Worm (Caenorhabditis elegans): ENCODE results near the gene srx-128.

- TF ChIP-seq ceh-43 (GFP tag; optimal IDR thresholded peaks at IDR 0.05) = peak; percentile 24
- TF ChIP-seq ztf-11 (tag; optimal IDR thresholded peaks at IDR 0.05) = no peak
- TF ChIP-seq cnd-1 (tag; optimal IDR thresholded peaks at IDR 0.05) = peak; percentile 9
- TF ChIP-seq lsy-2 (tag; optimal IDR thresholded peaks at IDR 0.05) = peak; percentile 75
- no peak for TF ChIP-seq elt-3 (tag; optimal IDR thresholded peaks at IDR 0.05)
- no peak for TF ChIP-seq nhr-12 (tag; optimal IDR thresholded peaks at IDR 0.05)
- peak; percentile 81 for TF ChIP-seq mep-1 (tag; optimal IDR thresholded peaks at IDR 0.05)
- no peak for TF ChIP-seq unc-39 (tag; optimal IDR thresholded peaks at IDR 0.05)
- no peak for TF ChIP-seq M03D4.4 (tag; optimal IDR thresholded peaks at IDR 0.05)
- peak; percentile 97 for TF ChIP-seq pha-4 (tag; optimal IDR thresholded peaks at IDR 0.05)
- peak; percentile 94 for TF ChIP-seq unc-62 (GFP tag; optimal IDR thresholded peaks at IDR 0.05)
These were observed 47.9 kb upstream of the srx-128 start for ce11 chrV:13789362-13789761.
